Fruit fly (Drosophila melanogaster) whole organism, embryonic: Measurements from ENCODE around the gene CG33325.

Source experiments
- ATbp ChIP-seq: fragments of 200-800 bp; sonication (Bioruptor generic); optimal IDR thresholded peaks from 2 replicates; lab custom pipeline; 2017; ENCODE audit warnings: missing biosample characterization, mild to moderate bottlenecking, missing genetic modification characterization, missing genetic modification reagents
- Atf-2 ChIP-seq: fragments of 200-800 bp; sonication (Bioruptor generic); optimal IDR thresholded peaks from 2 replicates; lab custom pipeline; 2016; ENCODE audit warnings: missing biosample characterization, missing genetic modification characterization
- Bdp1 ChIP-seq: fragments of 200-800 bp; sonication (Bioruptor generic); optimal IDR thresholded peaks from 3 replicates; lab custom pipeline; 2016; ENCODE audit warnings: missing biosample characterization, missing genetic modification characterization
- Blimp-1 ChIP-seq: fragments of 200-800 bp; sonication (Bioruptor generic); optimal IDR thresholded peaks from 3 replicates; lab custom pipeline; 2018; ENCODE audit warnings: missing biosample characterization, missing genetic modification characterization, mild to moderate bottlenecking, moderate library complexity, missing genetic modification reagents
- CG12104 ChIP-seq: fragments of 200-800 bp; sonication (Bioruptor generic); optimal IDR thresholded peaks from 3 replicates; lab custom pipeline; 2016; ENCODE audit warnings: missing biosample characterization, missing genetic modification characterization
- CG12219 ChIP-seq: fragments of 200-800 bp; sonication (Bioruptor generic); optimal IDR thresholded peaks from 3 replicates; lab custom pipeline; 2018; ENCODE audit warnings: missing biosample characterization, mild to moderate bottlenecking, missing genetic modification characterization
- CG1233 ChIP-seq: fragments of 200-800 bp; sonication (Bioruptor generic); optimal IDR thresholded peaks from 4 replicates; lab custom pipeline; 2018; ENCODE audit warnings: missing biosample characterization, mild to moderate bottlenecking, missing genetic modification characterization
- CG13624 ChIP-seq: fragments of 200-800 bp; sonication (Bioruptor generic); optimal IDR thresholded peaks from 2 replicates; lab custom pipeline; 2016; ENCODE audit warnings: missing biosample characterization, missing genetic modification characterization
- CG15696 ChIP-seq: fragments of 200-800 bp; sonication (Bioruptor generic); optimal IDR thresholded peaks from 2 replicates; lab custom pipeline; 2019; ENCODE audit warnings: missing biosample characterization, mild to moderate bottlenecking, missing genetic modification characterization, moderate library complexity
- CG1647 ChIP-seq: fragments of 200-800 bp; sonication (Bioruptor generic); optimal IDR thresholded peaks from 3 replicates; lab custom pipeline; 2016; ENCODE audit warnings: missing biosample characterization, missing genetic modification characterization
- CG17385 ChIP-seq: fragments of 200-800 bp; sonication (Bioruptor generic); optimal IDR thresholded peaks from 3 replicates; lab custom pipeline; 2018; ENCODE audit warnings: missing biosample characterization, mild to moderate bottlenecking, missing genetic modification characterization
- CG2199 ChIP-seq: fragments of 200-800 bp; sonication (Bioruptor generic); IDR thresholded peaks from 3 replicates; pipeline ENCODE4 v1.3.6; 2022; ENCODE audit warnings: missing biosample characterization, missing genetic modification characterization
- CG2712 ChIP-seq: fragments of 200-800 bp; optimal IDR thresholded peaks from 3 replicates; lab custom pipeline; 2019; ENCODE audit warnings: missing biosample characterization, mild to moderate bottlenecking, missing genetic modification characterization, moderate library complexity
- CG3995 ChIP-seq: fragments of 200-800 bp; sonication (Bioruptor generic); optimal IDR thresholded peaks from 3 replicates; lab custom pipeline; 2016; ENCODE audit warnings: missing biosample characterization, missing genetic modification characterization
- CG6175 ChIP-seq: fragments of 200-800 bp; sonication (Bioruptor generic); IDR thresholded peaks from 3 replicates; pipeline ENCODE4 v1.3.6; 2022; ENCODE audit warnings: missing biosample characterization, missing genetic modification characterization
- CG7786 ChIP-seq: fragments of 200-800 bp; sonication (Bioruptor generic); optimal IDR thresholded peaks from 2 replicates; lab custom pipeline; 2016; ENCODE audit warnings: missing biosample characterization, missing genetic modification characterization
- CG8089 ChIP-seq: fragments of 200-800 bp; sonication (Bioruptor generic); optimal IDR thresholded peaks from 3 replicates; lab custom pipeline; 2016; ENCODE audit warnings: missing biosample characterization, missing genetic modification characterization
- CG8359 ChIP-seq: fragments of 200-800 bp; sonication (Bioruptor generic); optimal IDR thresholded peaks from 2 replicates; lab custom pipeline; 2017; ENCODE audit warnings: missing biosample characterization, mild to moderate bottlenecking, missing genetic modification characterization, borderline replicate concordance
- CG8765 ChIP-seq: fragments of 200-800 bp; sonication (Bioruptor generic); IDR thresholded peaks from 2 replicates; pipeline ENCODE4 v1.3.6; 2022; ENCODE audit warnings: missing biosample characterization, missing genetic modification characterization
- Camta ChIP-seq: fragments of 200-800 bp; sonication (Bioruptor generic); optimal IDR thresholded peaks from 2 replicates; lab custom pipeline; 2016; ENCODE audit warnings: missing biosample characterization, missing genetic modification characterization
- Deaf1 ChIP-seq: fragments of 200-800 bp; optimal IDR thresholded peaks from 3 replicates; lab custom pipeline; 2019; ENCODE audit warnings: missing biosample characterization, mild to moderate bottlenecking, missing genetic modification characterization, moderate library complexity
- Ets65A ChIP-seq: fragments of 200-800 bp; sonication (Bioruptor generic); peaks from one replicate; lab custom pipeline; 2016; ENCODE audit warnings: missing biosample characterization, missing genetic modification characterization
- Fer1 ChIP-seq: fragments of 200-800 bp; sonication (Bioruptor generic); optimal IDR thresholded peaks from 2 replicates; lab custom pipeline; 2017; ENCODE audit warnings: missing biosample characterization, mild to moderate bottlenecking, missing genetic modification characterization
- H15 ChIP-seq: fragments of 200-800 bp; sonication (Bioruptor generic); IDR thresholded peaks from 3 replicates; pipeline ENCODE4 v1.3.6; 2022; ENCODE audit warnings: missing biosample characterization, missing genetic modification characterization
- H2.0 ChIP-seq: fragments of 200-800 bp; sonication (Bioruptor generic); IDR thresholded peaks from 2 replicates; pipeline ENCODE4 v1.3.6; 2022; ENCODE audit warnings: missing biosample characterization, missing genetic modification characterization
- Hey ChIP-seq: fragments of 200-800 bp; sonication (Bioruptor generic); optimal IDR thresholded peaks from 3 replicates; lab custom pipeline; 2018; ENCODE audit warnings: missing biosample characterization, mild to moderate bottlenecking, missing genetic modification characterization
- Jarid2 ChIP-seq: fragments of 200-800 bp; sonication (Bioruptor generic); optimal IDR thresholded peaks from 3 replicates; lab custom pipeline; 2017; ENCODE audit warnings: mild to moderate bottlenecking, missing biosample characterization, missing genetic modification reagents, missing genetic modification characterization
- NFAT ChIP-seq: fragments of 200-800 bp; sonication (Bioruptor generic); IDR thresholded peaks from 2 replicates; pipeline ENCODE4 v1.3.6; 2022; ENCODE audit warnings: missing biosample characterization, missing genetic modification characterization
- Nf-YC ChIP-seq: fragments of 200-800 bp; optimal IDR thresholded peaks from 3 replicates; lab custom pipeline; 2019; ENCODE audit warnings: missing biosample characterization, mild to moderate bottlenecking, missing genetic modification characterization, moderate library complexity
- Ssrp ChIP-seq: fragments of 200-800 bp; sonication (Bioruptor generic); optimal IDR thresholded peaks from 2 replicates; lab custom pipeline; 2018; ENCODE audit warnings: missing biosample characterization, mild to moderate bottlenecking, missing genetic modification characterization, moderate library complexity
- Usf ChIP-seq: fragments of 200-800 bp; sonication (Bioruptor generic); optimal IDR thresholded peaks from 2 replicates; lab custom pipeline; 2017; ENCODE audit warnings: missing genotype, missing biosample characterization, missing genetic modification characterization
- ab ChIP-seq: fragments of 200-800 bp; sonication (Bioruptor generic); optimal IDR thresholded peaks from 2 replicates; lab custom pipeline; 2016; ENCODE audit warnings: missing biosample characterization, missing genetic modification characterization
- bbx ChIP-seq: fragments of 200-800 bp; sonication (Bioruptor generic); IDR thresholded peaks from 2 replicates; pipeline ENCODE4 v1.3.6; 2022; ENCODE audit warnings: missing biosample characterization, missing genetic modification characterization; ENCODE audit not compliant: partially characterized antibody
- bigmax ChIP-seq: fragments of 200-800 bp; sonication (Bioruptor generic); optimal IDR thresholded peaks from 2 replicates; lab custom pipeline; 2018; ENCODE audit warnings: missing biosample characterization, mild to moderate bottlenecking, missing genetic modification characterization
- bowl ChIP-seq: fragments of 200-800 bp; sonication (Bioruptor generic); IDR thresholded peaks from 2 replicates; pipeline ENCODE4 v1.3.6; 2022; ENCODE audit warnings: missing biosample characterization, missing genetic modification characterization
- cad ChIP-seq: fragments of >200 bp; optimal IDR thresholded peaks from 2 replicates; lab custom pipeline; 2017; ENCODE audit warnings: missing biosample characterization, missing genetic modification characterization
- chinmo ChIP-seq: fragments of 200-800 bp; sonication (Bioruptor generic); IDR thresholded peaks from 4 replicates; pipeline ENCODE4 v1.3.6; 2022; ENCODE audit warnings: missing biosample characterization, missing genetic modification characterization; ENCODE audit not compliant: partially characterized antibody
- chm ChIP-seq: fragments of 200-800 bp; sonication (Bioruptor generic); IDR thresholded peaks from 2 replicates; pipeline ENCODE4 v1.3.6; 2022; ENCODE audit warnings: missing biosample characterization, missing genetic modification characterization
- dan ChIP-seq: fragments of 200-800 bp; sonication (Bioruptor generic); IDR thresholded peaks from 2 replicates; pipeline ENCODE4 v1.3.6; 2022; ENCODE audit warnings: missing biosample characterization, missing genetic modification characterization
- dimm ChIP-seq: fragments of 200-800 bp; sonication (Bioruptor generic); IDR thresholded peaks from 2 replicates; pipeline ENCODE4 v1.3.6; 2022; ENCODE audit warnings: missing biosample characterization, missing genetic modification characterization
- exex ChIP-seq: fragments of 200-800 bp; sonication (Bioruptor generic); optimal IDR thresholded peaks from 4 replicates; lab custom pipeline; 2018; ENCODE audit warnings: missing biosample characterization, mild to moderate bottlenecking, missing genetic modification characterization, moderate library complexity
- fd102C ChIP-seq: fragments of 200-800 bp; sonication (Bioruptor generic); optimal IDR thresholded peaks from 2 replicates; lab custom pipeline; 2018; ENCODE audit warnings: missing biosample characterization, mild to moderate bottlenecking, missing genetic modification characterization, moderate library complexity
- insv ChIP-seq, 2 experiments: fragments of 200-800 bp; sonication (Bioruptor generic); optimal IDR thresholded peaks; 3 replicates each; lab custom pipeline; 2016 to 2018; ENCODE audit warnings: missing biosample characterization in 2 of 2, missing genetic modification characterization in 2 of 2
- nerfin-2 ChIP-seq: fragments of 200-800 bp; sonication (Bioruptor generic); IDR thresholded peaks from 2 replicates; pipeline ENCODE4 v1.3.6; 2022; ENCODE audit warnings: missing biosample characterization, missing genetic modification characterization; ENCODE audit not compliant: partially characterized antibody
- onecut ChIP-seq: fragments of 200-800 bp; sonication (Bioruptor generic); IDR thresholded peaks from 2 replicates; pipeline ENCODE4 v1.3.6; 2022; ENCODE audit warnings: missing biosample characterization, missing genetic modification characterization
- pfk ChIP-seq: fragments of 200-800 bp; sonication (Bioruptor generic); optimal IDR thresholded peaks from 2 replicates; lab custom pipeline; 2018; ENCODE audit warnings: missing biosample characterization, mild to moderate bottlenecking, missing genetic modification characterization, moderate library complexity
- prd ChIP-seq, 3 experiments: fragments of >200 bp in 2 of 3; fragments of 200-800 bp in 1 of 3; sonication (Bioruptor generic) in 1 of 3; optimal IDR thresholded peaks in 2 of 3; IDR thresholded peaks in 1 of 3; 2 replicates in 2 of 3; 3 replicates in 1 of 3; pipeline versions ENCODE4 v1.3.6 to Lab custom; 2017 to 2022; ENCODE audit warnings: missing biosample characterization in 1 of 3, missing genetic modification characterization in 1 of 3
- sd ChIP-seq: fragments of 200-800 bp; sonication (Bioruptor generic); optimal IDR thresholded peaks from 3 replicates; lab custom pipeline; 2018; ENCODE audit warnings: missing biosample characterization, mild to moderate bottlenecking, missing genetic modification characterization, moderate library complexity
- stwl ChIP-seq: fragments of 200-800 bp; sonication (Bioruptor generic); optimal IDR thresholded peaks from 3 replicates; lab custom pipeline; 2018; ENCODE audit warnings: missing biosample characterization, mild to moderate bottlenecking, missing genetic modification characterization, moderate library complexity
- z ChIP-seq: fragments of 200-800 bp; sonication (Bioruptor generic); IDR thresholded peaks from 3 replicates; pipeline ENCODE4 v1.3.6; 2022; ENCODE audit warnings: missing biosample characterization, missing genetic modification characterization

CG33325 gene

DNA sequence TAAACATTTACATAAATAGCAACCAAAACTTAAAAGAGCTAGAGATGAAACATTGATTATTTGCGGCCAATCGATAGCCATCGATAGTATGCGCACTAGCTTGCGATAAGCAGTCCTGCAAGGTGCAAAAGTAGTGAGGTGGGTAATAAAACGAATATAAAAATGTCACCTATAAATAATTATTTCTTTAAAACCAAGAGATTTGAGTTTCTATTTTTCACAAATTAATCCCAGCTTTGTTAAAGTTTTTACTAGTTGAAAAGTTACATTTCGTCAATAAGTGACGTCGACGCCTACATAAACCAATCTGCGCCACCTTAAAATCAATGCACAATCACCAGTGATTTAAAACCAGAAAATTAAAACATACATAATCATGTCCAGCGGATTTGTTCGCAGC lies 29.1 kb downstream of the CG33325 start, which contains the start of the genes Mkk4 and SLIRP2 (continued):
- TF ChIP-seq Atf-2 (peak; percentile 99), insv (GFP tag; optimal IDR thresholded peaks at IDR 0.05; lab: Kevin White, UChicago) (peak; percentile 29 to 81), bigmax (GFP tag; lab: Kevin White, UChicago) (peak; percentile 72), CG8765 (GFP tag; lab: Robert Waterston, UW) (peak; percentile 98), Camta (GFP tag; lab: Kevin White, UChicago) (peak; percentile 99), Blimp-1 (peak; percentile 97), z (peak; percentile 78; the same call in 2 of the 3 replicates), H15 (GFP tag; lab: Robert Waterston, UW) (peak; percentile 99), dan (GFP tag; lab: Robert Waterston, UW) (peak; percentile 94), CG17385 (GFP tag; lab: Kevin White, UChicago) (peak; percentile 98), Hey (peak; percentile 92), pfk (GFP tag; lab: Kevin White, UChicago) (peak; percentile 69), CG7786 (GFP tag; lab: Kevin White, UChicago) (peak; percentile 99), cad (no peak), CG12219 (GFP tag; lab: Kevin White, UChicago) (peak; percentile 98), NFAT (GFP tag; lab: Robert Waterston, UW) (peak; percentile 98), CG3995 (GFP tag; lab: Kevin White, UChicago) (peak; percentile 89), prd (optimal IDR thresholded peaks at IDR 0.05; lab: Kevin White, UChicago) (no peak), prd (GFP tag; IDR thresholded peaks at IDR 0.05; lab: Robert Waterston, UW) (peak; percentile 99), ATbp (GFP tag; lab: Kevin White, UChicago) (peak; percentile 97), Ssrp (peak; percentile 99), CG2199 (GFP tag; lab: Robert Waterston, UW) (peak; percentile 99), CG13624 (GFP tag; lab: Kevin White, UChicago) (peak; percentile 99), CG8089 (peak; percentile 99), chinmo (GFP tag; lab: Robert Waterston, UW) (peak; percentile 75; the same call in 1 of the 4 replicates), H2.0 (GFP tag; lab: Robert Waterston, UW) (peak; percentile 99), dimm (GFP tag; lab: Robert Waterston, UW) (peak; percentile 97), exex (tag; lab: Kevin White, UChicago) (peak; percentile 92), sd (tag; lab: Kevin White, UChicago) (peak; percentile 95), CG2712 (peak; percentile 99), Jarid2 (peak; percentile 91), Fer1 (peak; percentile 98), CG8359 (GFP tag; lab: Kevin White, UChicago) (peak; percentile 93), Nf-YC (tag; lab: Kevin White, UChicago) (peak; percentile 91), CG15696 (tag; lab: Kevin White, UChicago) (peak; percentile 99), bowl (GFP tag; lab: Robert Waterston, UW) (peak; percentile 97), Bdp1 (GFP tag; lab: Kevin White, UChicago) (peak; percentile 95), bbx (GFP tag; lab: Robert Waterston, UW) (peak; percentile 87), CG1233 (GFP tag; lab: Kevin White, UChicago) (peak; percentile 98), Ets65A (GFP tag; lab: Kevin White, UChicago) (peak; percentile 100), CG6175 (GFP tag; lab: Robert Waterston, UW) (peak; percentile 98), fd102C (GFP tag; lab: Kevin White, UChicago) (peak; percentile 95), ab (GFP tag; lab: Kevin White, UChicago) (peak; percentile 97), onecut (GFP tag; lab: Robert Waterston, UW) (peak; percentile 97), CG12104 (peak; percentile 99), Deaf1 (peak; percentile 87), nerfin-2 (GFP tag; lab: Robert Waterston, UW) (peak; percentile 77), Usf (GFP tag; lab: Kevin White, UChicago) (peak; percentile 98), stwl (peak; percentile 90), CG1647 (GFP tag; lab: Kevin White, UChicago) (peak; percentile 99), chm (peak; percentile 99)
